Fruit fly (Drosophila melanogaster): Measurements from ENCODE around the gene Lint-1.

Lint-1 gene

dm6 chrX:11176073-11176472 is 26.9 kb downstream of the Lint-1 start:
- no peak for TF ChIP-seq CG11617 (GFP tag; optimal IDR thresholded peaks at IDR 0.05)
- no peak for TF ChIP-seq CG7045 (GFP tag; optimal IDR thresholded peaks at IDR 0.05)
- TF ChIP-seq CG14711 (tag; optimal IDR thresholded peaks at IDR 0.05), result no peak
- no peak for TF ChIP-seq CG1620 (GFP tag; optimal IDR thresholded peaks at IDR 0.05)
- TF ChIP-seq Mnt (GFP tag; optimal IDR thresholded peaks at IDR 0.05), result no peak
- TF ChIP-seq bab1 (GFP tag; optimal IDR thresholded peaks at IDR 0.05), result no peak
- no peak for TF ChIP-seq Clk (GFP tag; optimal IDR thresholded peaks at IDR 0.05)
- no peak for TF ChIP-seq kay (GFP tag; ENCODE audit: borderline replicate concordance)
- no peak for TF ChIP-seq CG7101 (tag; optimal IDR thresholded peaks at IDR 0.05)
- no peak for TF ChIP-seq CG12768 (GFP tag; optimal IDR thresholded peaks at IDR 0.05)
- no peak for TF ChIP-seq cic (GFP tag; optimal IDR thresholded peaks at IDR 0.05)
- TF ChIP-seq pad (GFP tag; optimal IDR thresholded peaks at IDR 0.05), result no peak
- TF ChIP-seq CG33017 (tag; optimal IDR thresholded peaks at IDR 0.05), result no peak

- TF ChIP-seq CG12768 (GFP tag; optimal IDR thresholded peaks at IDR 0.05) (no peak), Mnt (GFP tag; optimal IDR thresholded peaks at IDR 0.05) (no peak), toe (GFP tag; optimal IDR thresholded peaks at IDR 0.05) (no peak), CG7101 (tag; optimal IDR thresholded peaks at IDR 0.05) (no peak), CG5204 (GFP tag; optimal IDR thresholded peaks at IDR 0.05) (no peak), CG11617 (GFP tag; optimal IDR thresholded peaks at IDR 0.05) (no peak), CG7045 (GFP tag; optimal IDR thresholded peaks at IDR 0.05) (no peak), pad (GFP tag; optimal IDR thresholded peaks at IDR 0.05) (no peak), CG1620 (GFP tag; optimal IDR thresholded peaks at IDR 0.05) (no peak), tj (GFP tag; optimal IDR thresholded peaks at IDR 0.05) (no peak), Clk (GFP tag; optimal IDR thresholded peaks at IDR 0.05) (no peak), cic (GFP tag; optimal IDR thresholded peaks at IDR 0.05) (no peak), CG33017 (tag; optimal IDR thresholded peaks at IDR 0.05) (no peak), kay (GFP tag; ENCODE audit: borderline replicate concordance) (no peak), ovo (GFP tag; optimal IDR thresholded peaks at IDR 0.05) (no peak), Crg-1 (GFP tag; optimal IDR thresholded peaks at IDR 0.05) (no peak), cnc (optimal IDR thresholded peaks at IDR 0.05) (no peak), Hr96 (GFP tag; optimal IDR thresholded peaks at IDR 0.05) (no peak), bab1 (GFP tag; optimal IDR thresholded peaks at IDR 0.05) (no peak)
These were observed 33.5 kb downstream of the Lint-1 start, which contains the start of gene CG15200 for dm6 chrX:11182631-11183030. CG15200 (plus strand) TSS chrX:11182931.

- no peak for TF ChIP-seq tj (GFP tag; optimal IDR thresholded peaks at IDR 0.05)
- no peak for TF ChIP-seq CG14711 (tag; optimal IDR thresholded peaks at IDR 0.05)
- TF ChIP-seq Hr96 (GFP tag; optimal IDR thresholded peaks at IDR 0.05), result no peak
- no peak for TF ChIP-seq Clk (GFP tag; optimal IDR thresholded peaks at IDR 0.05)
- no peak for TF ChIP-seq cnc (optimal IDR thresholded peaks at IDR 0.05)
- no peak for TF ChIP-seq bab1 (GFP tag; optimal IDR thresholded peaks at IDR 0.05)
- no peak for TF ChIP-seq cic (GFP tag; optimal IDR thresholded peaks at IDR 0.05)
- TF ChIP-seq Mnt (GFP tag; optimal IDR thresholded peaks at IDR 0.05), result no peak
- TF ChIP-seq toe (GFP tag; optimal IDR thresholded peaks at IDR 0.05), result no peak
- no peak for TF ChIP-seq CG12768 (GFP tag; optimal IDR thresholded peaks at IDR 0.05)
- no peak for TF ChIP-seq ovo (GFP tag; optimal IDR thresholded peaks at IDR 0.05)
- TF ChIP-seq CG1620 (GFP tag; optimal IDR thresholded peaks at IDR 0.05), result no peak
- TF ChIP-seq CG5204 (GFP tag; optimal IDR thresholded peaks at IDR 0.05), result no peak
- no peak for TF ChIP-seq pad (GFP tag; optimal IDR thresholded peaks at IDR 0.05)
- TF ChIP-seq CG7045 (GFP tag; optimal IDR thresholded peaks at IDR 0.05), result no peak
- no peak for TF ChIP-seq CG33017 (tag; optimal IDR thresholded peaks at IDR 0.05)
- no peak for TF ChIP-seq Crg-1 (GFP tag; optimal IDR thresholded peaks at IDR 0.05)
- no peak for TF ChIP-seq CG7101 (tag; optimal IDR thresholded peaks at IDR 0.05)
These were observed 52.8 kb downstream of the Lint-1 start, which contains the start of gene CG11106 for dm6 chrX:11201948-11202347. CG11106 (plus strand) TSS chrX:11202248.

Data from whole organism, adult.